Fruit fly (Drosophila melanogaster): ENCODE results near the gene CG16704.

DNA sequence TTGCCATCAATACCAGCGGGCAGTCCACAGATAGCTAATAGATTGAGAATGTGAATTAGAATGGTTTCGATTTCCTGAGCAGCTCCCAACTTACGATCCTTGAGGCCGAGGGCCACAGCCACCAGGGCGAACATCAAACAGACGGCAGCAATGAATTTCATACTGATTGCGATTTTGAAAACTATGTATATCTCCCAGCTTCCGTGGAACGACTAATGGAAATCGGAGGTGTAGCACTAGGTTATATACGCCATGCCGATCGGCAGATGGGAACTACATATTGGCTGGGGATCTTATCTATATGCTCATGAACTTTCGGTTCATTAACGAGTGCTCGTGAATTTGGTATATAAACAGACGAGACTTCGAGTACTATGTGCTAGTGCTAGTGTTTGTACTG is 4.1 kb upstream of the CG16704 start, which contains the start of gene IM33:
- TF ChIP-seq Myc (optimal IDR thresholded peaks at IDR 0.05) (no peak), psq (optimal IDR thresholded peaks at IDR 0.05) (no peak), ttk (optimal IDR thresholded peaks at IDR 0.05) (no peak), Sin3A (optimal IDR thresholded peaks at IDR 0.05) (no peak), insv (optimal IDR thresholded peaks at IDR 0.05) (no peak), h (optimal IDR thresholded peaks at IDR 0.05) (no peak)

Measured in Kc167 (cell line).